Fruit fly (Drosophila melanogaster) whole organism, embryonic: Measurements from ENCODE around the gene Gdh.

Experiments used
- B-H2 ChIP-seq: fragments of 200-800 bp; sonication (Bioruptor generic); optimal IDR thresholded peaks from 2 replicates; lab custom pipeline; 2018; ENCODE audit warnings: missing biosample characterization, mild to moderate bottlenecking, missing genetic modification characterization
- CG1024 ChIP-seq: fragments of 200-800 bp; sonication (Bioruptor generic); IDR thresholded peaks from 2 replicates; pipeline ENCODE4 v1.3.6; 2022; ENCODE audit warnings: missing biosample characterization, missing genetic modification characterization
- CG10267 ChIP-seq: fragments of 200-800 bp; sonication (Bioruptor generic); optimal IDR thresholded peaks from 2 replicates; lab custom pipeline; 2018; ENCODE audit warnings: missing biosample characterization, mild to moderate bottlenecking, missing genetic modification characterization, moderate library complexity
- CG12155 ChIP-seq: fragments of 200-800 bp; sonication (Bioruptor generic); optimal IDR thresholded peaks from 3 replicates; lab custom pipeline; 2016; ENCODE audit warnings: missing biosample characterization, missing genetic modification characterization
- CG15269 ChIP-seq: fragments of 200-800 bp; sonication (Bioruptor generic); optimal IDR thresholded peaks from 2 replicates; lab custom pipeline; 2018; ENCODE audit warnings: missing biosample characterization, mild to moderate bottlenecking, missing genetic modification characterization, moderate library complexity
- CG15601 ChIP-seq: fragments of 200-800 bp; sonication (Bioruptor generic); optimal IDR thresholded peaks from 3 replicates; lab custom pipeline; 2019; ENCODE audit warnings: missing biosample characterization, mild to moderate bottlenecking, missing genetic modification characterization, moderate library complexity
- CG16863 ChIP-seq: fragments of 200-800 bp; sonication (Bioruptor generic); optimal IDR thresholded peaks from 3 replicates; lab custom pipeline; 2016; ENCODE audit warnings: missing biosample characterization, missing genetic modification characterization
- CG17568 ChIP-seq: fragments of 200-800 bp; sonication (Bioruptor generic); optimal IDR thresholded peaks from 2 replicates; lab custom pipeline; 2018; ENCODE audit warnings: missing biosample characterization, mild to moderate bottlenecking, missing genetic modification characterization, moderate library complexity
- CG17802 ChIP-seq: fragments of 200-800 bp; sonication (Bioruptor generic); optimal IDR thresholded peaks from 2 replicates; lab custom pipeline; 2018; ENCODE audit warnings: missing biosample characterization, mild to moderate bottlenecking, missing genetic modification characterization, moderate library complexity
- CG18476 ChIP-seq: fragments of 200-800 bp; sonication (Bioruptor generic); optimal IDR thresholded peaks from 2 replicates; lab custom pipeline; 2016; ENCODE audit warnings: missing biosample characterization, mild to moderate bottlenecking, missing genetic modification characterization
- CG18764 ChIP-seq: fragments of 200-800 bp; sonication (Bioruptor generic); optimal IDR thresholded peaks from 3 replicates; lab custom pipeline; 2016; ENCODE audit warnings: missing biosample characterization, missing genetic modification characterization
- CG2712 ChIP-seq: fragments of 200-800 bp; optimal IDR thresholded peaks from 3 replicates; lab custom pipeline; 2019; ENCODE audit warnings: missing biosample characterization, mild to moderate bottlenecking, missing genetic modification characterization, moderate library complexity
- CG30020 ChIP-seq: fragments of 200-800 bp; optimal IDR thresholded peaks from 2 replicates; lab custom pipeline; 2019; ENCODE audit warnings: missing biosample characterization, mild to moderate bottlenecking, missing genetic modification characterization, moderate library complexity
- CG31388 ChIP-seq: fragments of 200-800 bp; sonication (Bioruptor generic); optimal IDR thresholded peaks from 2 replicates; lab custom pipeline; 2016; ENCODE audit warnings: missing biosample characterization, missing genetic modification characterization
- CG31441 ChIP-seq: fragments of 200-800 bp; sonication (Bioruptor generic); IDR thresholded peaks from 2 replicates; pipeline ENCODE4 v1.3.6; 2022; ENCODE audit warnings: missing biosample characterization, missing genetic modification characterization
- CG3847 ChIP-seq: fragments of 200-800 bp; sonication (Bioruptor generic); IDR thresholded peaks from 2 replicates; pipeline ENCODE4 v1.3.6; 2022; ENCODE audit warnings: missing biosample characterization, missing genetic modification characterization
- CG4854 ChIP-seq: fragments of 200-800 bp; sonication (Bioruptor generic); optimal IDR thresholded peaks from 2 replicates; lab custom pipeline; 2016; ENCODE audit warnings: missing biosample characterization, missing genetic modification characterization, inconsistent platforms
- CG5245 ChIP-seq: fragments of 200-800 bp; sonication (Bioruptor generic); optimal IDR thresholded peaks from 3 replicates; lab custom pipeline; 2016; ENCODE audit warnings: missing biosample characterization, missing genetic modification characterization
- CG7357 ChIP-seq: fragments of 200-800 bp; sonication (Bioruptor generic); IDR thresholded peaks from 3 replicates; pipeline ENCODE4 v1.3.6; 2022; ENCODE audit warnings: missing biosample characterization, missing genetic modification characterization
- CG7745 ChIP-seq: fragments of 200-800 bp; sonication (Bioruptor generic); optimal IDR thresholded peaks from 2 replicates; lab custom pipeline; 2018; ENCODE audit warnings: missing biosample characterization, mild to moderate bottlenecking, missing genetic modification characterization, moderate library complexity
- CG8478 ChIP-seq: fragments of >200 bp; optimal IDR thresholded peaks from 2 replicates; lab custom pipeline; 2018
- CG8944 ChIP-seq: fragments of 200-800 bp; sonication (Bioruptor generic); optimal IDR thresholded peaks from 3 replicates; lab custom pipeline; 2016; ENCODE audit warnings: missing biosample characterization, missing genetic modification characterization
- Drgx ChIP-seq: fragments of 200-800 bp; sonication (Bioruptor generic); IDR thresholded peaks from 2 replicates; pipeline ENCODE4 v1.3.6; 2022; ENCODE audit warnings: missing biosample characterization, missing genetic modification characterization
- GATAe ChIP-seq: fragments of 200-800 bp; sonication (Bioruptor generic); conservative IDR thresholded peaks from 2 replicates; pipeline ENCODE4 v1.3.6; 2022; ENCODE audit warnings: missing biosample characterization, missing genetic modification characterization
- Gug ChIP-seq: fragments of 200-800 bp; sonication (Bioruptor generic); IDR thresholded peaks from 4 replicates; pipeline ENCODE4 v1.3.6; 2022; ENCODE audit warnings: missing biosample characterization, missing genetic modification characterization
- H15 ChIP-seq: fragments of 200-800 bp; sonication (Bioruptor generic); IDR thresholded peaks from 3 replicates; pipeline ENCODE4 v1.3.6; 2022; ENCODE audit warnings: missing biosample characterization, missing genetic modification characterization
- Hmr ChIP-seq: fragments of 200-800 bp; sonication (Bioruptor generic); optimal IDR thresholded peaks from 3 replicates; lab custom pipeline; 2017; ENCODE audit warnings: mild to moderate bottlenecking, missing biosample characterization, missing genetic modification reagents, missing genetic modification characterization
- Lpt ChIP-seq: fragments of >200 bp; optimal IDR thresholded peaks from 2 replicates; lab custom pipeline; 2018; ENCODE audit warnings: missing biosample characterization, missing genetic modification characterization
- NK7.1 ChIP-seq: fragments of 200-800 bp; sonication (Bioruptor generic); optimal IDR thresholded peaks from 3 replicates; lab custom pipeline; 2016; ENCODE audit warnings: missing biosample characterization, missing genetic modification characterization
- Nf-YC ChIP-seq: fragments of 200-800 bp; optimal IDR thresholded peaks from 3 replicates; lab custom pipeline; 2019; ENCODE audit warnings: missing biosample characterization, mild to moderate bottlenecking, missing genetic modification characterization, moderate library complexity
- bigmax ChIP-seq: fragments of 200-800 bp; sonication (Bioruptor generic); optimal IDR thresholded peaks from 2 replicates; lab custom pipeline; 2018; ENCODE audit warnings: missing biosample characterization, mild to moderate bottlenecking, missing genetic modification characterization
- dati ChIP-seq: fragments of 200-800 bp; sonication (Bioruptor generic); IDR thresholded peaks from 2 replicates; pipeline ENCODE4 v1.3.6; 2022; ENCODE audit warnings: missing biosample characterization, missing genetic modification characterization
- dysf ChIP-seq: fragments of 200-800 bp; sonication (Bioruptor generic); IDR thresholded peaks from 3 replicates; pipeline ENCODE4 v1.3.6; 2022; ENCODE audit warnings: missing biosample characterization, missing genetic modification characterization
- ems ChIP-seq: fragments of 200-800 bp; sonication (Bioruptor generic); optimal IDR thresholded peaks from 3 replicates; lab custom pipeline; 2016; ENCODE audit warnings: missing biosample characterization, missing genetic modification characterization
- eve ChIP-seq, 2 experiments: fragments of >200 bp; optimal IDR thresholded peaks; 2 replicates each; lab custom pipeline; 2017; ENCODE audit warnings: missing biosample characterization in 2 of 2, missing genetic modification characterization in 2 of 2
- grn ChIP-seq: fragments of 200-800 bp; sonication (Bioruptor generic); optimal IDR thresholded peaks from 3 replicates; lab custom pipeline; 2017; ENCODE audit warnings: missing biosample characterization, missing genetic modification characterization
- gsb ChIP-seq: fragments of 200-800 bp; sonication (Bioruptor generic); IDR thresholded peaks from 2 replicates; pipeline ENCODE4 v1.3.6; 2022; ENCODE audit warnings: missing biosample characterization, missing genetic modification characterization
- jigr1 ChIP-seq: fragments of 200-800 bp; sonication (Bioruptor generic); IDR thresholded peaks from 3 replicates; pipeline ENCODE4 v1.3.6; 2022; ENCODE audit warnings: missing biosample characterization, missing genetic modification characterization
- jing ChIP-seq: fragments of 200-800 bp; sonication (Bioruptor generic); optimal IDR thresholded peaks from 2 replicates; lab custom pipeline; 2018; ENCODE audit warnings: missing biosample characterization, mild to moderate bottlenecking, missing genetic modification characterization
- lab ChIP-seq: fragments of 200-800 bp; sonication (Bioruptor generic); optimal IDR thresholded peaks from 3 replicates; lab custom pipeline; 2017; ENCODE audit warnings: missing biosample characterization, missing genetic modification characterization, mild to moderate bottlenecking, moderate library complexity, missing genetic modification reagents
- odd ChIP-seq: fragments of 200-800 bp; sonication (Bioruptor generic); optimal IDR thresholded peaks from 2 replicates; lab custom pipeline; 2017; ENCODE audit warnings: missing biosample characterization, mild to moderate bottlenecking, missing genetic modification characterization
- pan ChIP-seq, 4 experiments: fragments of >200 bp in 3 of 4; fragments of 200-800 bp in 1 of 4; sonication (Bioruptor generic) in 1 of 4; optimal IDR thresholded peaks in 3 of 4; IDR thresholded peaks in 1 of 4; 2 replicates each; pipeline versions ENCODE4 v1.3.6 to Lab custom; 2017 to 2022; ENCODE audit warnings: missing biosample characterization in 2 of 4, missing genetic modification characterization in 2 of 4, mixed read lengths in 1 of 4
- slbo ChIP-seq: fragments of 200-800 bp; sonication (Bioruptor generic); IDR thresholded peaks from 2 replicates; pipeline ENCODE4 v1.3.6; 2022; ENCODE audit warnings: missing biosample characterization, missing genetic modification characterization
- slp2 ChIP-seq: fragments of 200-800 bp; sonication (Bioruptor generic); optimal IDR thresholded peaks from 2 replicates; lab custom pipeline; 2016; ENCODE audit warnings: missing biosample characterization, missing genetic modification characterization
- tap ChIP-seq: fragments of 200-800 bp; optimal IDR thresholded peaks from 3 replicates; lab custom pipeline; 2019; ENCODE audit warnings: missing biosample characterization, mild to moderate bottlenecking, missing genetic modification characterization, moderate library complexity
- tgo ChIP-seq: fragments of 200-800 bp; sonication (Bioruptor generic); IDR thresholded peaks from 3 replicates; pipeline ENCODE4 v1.3.6; 2022; ENCODE audit warnings: missing biosample characterization, missing genetic modification characterization
- wdn ChIP-seq: fragments of 200-800 bp; sonication (Bioruptor generic); IDR thresholded peaks from 2 replicates; pipeline ENCODE4 v1.3.6; 2022; ENCODE audit warnings: missing biosample characterization, missing genetic modification characterization
- yki ChIP-seq: fragments of >200 bp; optimal IDR thresholded peaks from 3 replicates; lab custom pipeline; 2018
- zfh2 ChIP-seq: fragments of 200-800 bp; sonication (Bioruptor generic); optimal IDR thresholded peaks from 2 replicates; lab custom pipeline; 2016; ENCODE audit warnings: missing biosample characterization, missing genetic modification characterization

Gene Gdh

dm6 chr3R:23939921-23940839, 2.7 kb downstream of the Gdh start (continued):
- TF ChIP-seq CG18764 (GFP tag; lab: Kevin White, UChicago) (peak; percentile 86), wdn (no peak), Lpt (GFP tag; lab: Kevin White, UChicago) (no peak), yki (lab: Kevin White, UChicago) (no peak), CG5245 (GFP tag; lab: Kevin White, UChicago) (peak; percentile 63), gsb (GFP tag; lab: Robert Waterston, UW) (peak; percentile 77), jigr1 (GFP tag; lab: Robert Waterston, UW) (no peak), CG31441 (GFP tag; lab: Robert Waterston, UW) (peak; percentile 78), H15 (GFP tag; lab: Robert Waterston, UW) (peak; percentile 66), Nf-YC (peak; percentile 40), CG10267 (tag; lab: Kevin White, UChicago) (peak; percentile 63), pan (optimal IDR thresholded peaks at IDR 0.05; lab: Kevin White, UChicago) (no peak), pan (GFP tag; optimal IDR thresholded peaks at IDR 0.05 in 1 of 2, IDR thresholded peaks at IDR 0.05 in 1 of 2) (peak in 1 of 2 experiments; percentile 82), zfh2 (GFP tag; lab: Kevin White, UChicago) (no peak), bigmax (GFP tag; lab: Kevin White, UChicago) (peak; percentile 36), CG4854 (peak; percentile 71), CG7357 (GFP tag; lab: Robert Waterston, UW) (no peak), CG31388 (GFP tag; lab: Kevin White, UChicago) (peak; percentile 14), NK7.1 (GFP tag; lab: Kevin White, UChicago) (peak; percentile 56), CG15269 (tag; lab: Kevin White, UChicago) (peak; percentile 64), slbo (GFP tag; lab: Robert Waterston, UW) (peak; percentile 56), eve (GFP tag; optimal IDR thresholded peaks at IDR 0.05; lab: Kevin White, UChicago) (peak in 1 of 2 experiments; percentile 75), CG3847 (GFP tag; lab: Robert Waterston, UW) (peak; percentile 19; the same call in 1 of the 2 replicates), CG12155 (peak; percentile 9), CG17802 (peak; percentile 34), Drgx (GFP tag; lab: Robert Waterston, UW) (peak; percentile 53), CG16863 (GFP tag; lab: Kevin White, UChicago) (peak; percentile 46), GATAe (GFP tag; lab: Robert Waterston, UW) (no peak), CG7745 (tag; lab: Kevin White, UChicago) (peak; percentile 87), lab (GFP tag; lab: Kevin White, UChicago) (peak; percentile 93), CG17568 (GFP tag; lab: Kevin White, UChicago) (peak; percentile 94), CG30020 (tag; lab: Kevin White, UChicago) (peak; percentile 10), jing (GFP tag; lab: Kevin White, UChicago) (peak; percentile 22), CG2712 (tag; lab: Kevin White, UChicago) (peak; percentile 73), CG8944 (peak; percentile 19), dysf (GFP tag; lab: Robert Waterston, UW) (peak; percentile 41; the same call in 1 of the 3 replicates), Hmr (GFP tag; lab: Kevin White, UChicago) (peak; percentile 89), odd (peak; percentile 85), CG8478 (lab: Kevin White, UChicago) (no peak), CG15601 (tag; lab: Kevin White, UChicago) (peak; percentile 96), CG1024 (GFP tag; lab: Robert Waterston, UW) (peak; percentile 83; the same call in 1 of the 2 replicates), slp2 (no peak), CG18476 (GFP tag; lab: Kevin White, UChicago) (peak; percentile 85), ems (GFP tag; lab: Kevin White, UChicago) (peak; percentile 3), tgo (GFP tag; lab: Robert Waterston, UW) (peak; percentile 49; the same call in 2 of the 3 replicates), Gug (GFP tag; lab: Robert Waterston, UW) (no peak), B-H2 (GFP tag; lab: Kevin White, UChicago) (peak; percentile 31), grn (peak; percentile 92), dati (no peak), tap (tag; lab: Kevin White, UChicago) (peak; percentile 82)
